Fruit fly (Drosophila melanogaster) whole organism, embryonic: ENCODE measurements around the gene Glut1.
A peak's percentile ranks its signal among the peaks of the same experiment; 100 is the strongest.

ENCODE experiments used
- Atf-2 ChIP-seq: fragments of 200-800 bp; sonication (Bioruptor generic); optimal IDR thresholded peaks from 2 replicates; lab custom pipeline; 2016; ENCODE audit warnings: missing biosample characterization, missing genetic modification characterization
- Awh ChIP-seq: fragments of 200-800 bp; sonication (Bioruptor generic); IDR thresholded peaks from 2 replicates; pipeline ENCODE4, ENCODE4 v1.3.6; 2022; ENCODE audit warnings: missing biosample characterization, missing genetic modification characterization
- CG11247 ChIP-seq: fragments of 200-800 bp; sonication (Bioruptor generic); IDR thresholded peaks from 2 replicates; pipeline ENCODE4 v1.3.6; 2022; ENCODE audit warnings: missing biosample characterization, missing genetic modification characterization
- CG12391 ChIP-seq: fragments of 200-800 bp; sonication (Bioruptor generic); optimal IDR thresholded peaks from 3 replicates; lab custom pipeline; 2018; ENCODE audit warnings: missing biosample characterization, mild to moderate bottlenecking, missing genetic modification characterization, moderate library complexity
- CG12942 ChIP-seq: fragments of 200-800 bp; sonication (Bioruptor generic); optimal IDR thresholded peaks from 3 replicates; lab custom pipeline; 2016; ENCODE audit warnings: missing biosample characterization, missing genetic modification characterization
- CG14710 ChIP-seq: fragments of 200-800 bp; sonication (Bioruptor generic); optimal IDR thresholded peaks from 3 replicates; lab custom pipeline; 2019; ENCODE audit warnings: missing biosample characterization, mild to moderate bottlenecking, missing genetic modification characterization, moderate library complexity
- CG15269 ChIP-seq: fragments of 200-800 bp; sonication (Bioruptor generic); optimal IDR thresholded peaks from 2 replicates; lab custom pipeline; 2018; ENCODE audit warnings: missing biosample characterization, mild to moderate bottlenecking, missing genetic modification characterization, moderate library complexity
- CG16813 ChIP-seq: fragments of 200-800 bp; sonication (Bioruptor generic); IDR thresholded peaks from 3 replicates; pipeline ENCODE4 v1.3.6; 2022; ENCODE audit warnings: missing biosample characterization, missing genetic modification characterization; ENCODE audit not compliant: partially characterized antibody
- CG17361 ChIP-seq: fragments of 200-800 bp; sonication (Bioruptor generic); IDR thresholded peaks from 3 replicates; pipeline ENCODE4 v1.3.6; 2022; ENCODE audit warnings: missing biosample characterization, missing genetic modification characterization
- CG2120 ChIP-seq: fragments of 200-800 bp; sonication (Bioruptor generic); optimal IDR thresholded peaks from 3 replicates; lab custom pipeline; 2016; ENCODE audit warnings: missing biosample characterization, missing genetic modification characterization
- CG2712 ChIP-seq: fragments of 200-800 bp; optimal IDR thresholded peaks from 3 replicates; lab custom pipeline; 2019; ENCODE audit warnings: missing biosample characterization, mild to moderate bottlenecking, missing genetic modification characterization, moderate library complexity
- CG30431 ChIP-seq: fragments of 200-800 bp; sonication (Bioruptor generic); optimal IDR thresholded peaks from 2 replicates; lab custom pipeline; 2017; ENCODE audit warnings: missing biosample characterization, missing genetic modification characterization
- CG31441 ChIP-seq: fragments of 200-800 bp; sonication (Bioruptor generic); IDR thresholded peaks from 2 replicates; pipeline ENCODE4 v1.3.6; 2022; ENCODE audit warnings: missing biosample characterization, missing genetic modification characterization
- CG4404 ChIP-seq: fragments of 200-800 bp; sonication (Bioruptor generic); IDR thresholded peaks from 2 replicates; pipeline ENCODE4 v1.3.6; 2022; ENCODE audit warnings: missing biosample characterization, missing genetic modification characterization
- CG4707 ChIP-seq: fragments of 200-800 bp; sonication (Bioruptor generic); optimal IDR thresholded peaks from 2 replicates; lab custom pipeline; 2018; ENCODE audit warnings: missing biosample characterization, mild to moderate bottlenecking, missing genetic modification characterization, moderate library complexity
- CG7963 ChIP-seq: fragments of 200-800 bp; sonication (Bioruptor generic); IDR thresholded peaks from 3 replicates; pipeline ENCODE4 v1.3.6; 2022; ENCODE audit warnings: missing biosample characterization, missing genetic modification characterization; ENCODE audit not compliant: partially characterized antibody
- CG9609 ChIP-seq: fragments of 200-800 bp; sonication (Bioruptor generic); optimal IDR thresholded peaks from 3 replicates; lab custom pipeline; 2016; ENCODE audit warnings: missing biosample characterization, missing genetic modification characterization
- CoRest ChIP-seq: fragments of 200-800 bp; sonication (Bioruptor generic); optimal IDR thresholded peaks from 3 replicates; lab custom pipeline; 2018; ENCODE audit warnings: missing biosample characterization, mild to moderate bottlenecking, missing genetic modification characterization, moderate library complexity
- Ets65A ChIP-seq: fragments of 200-800 bp; sonication (Bioruptor generic); peaks from one replicate; lab custom pipeline; 2016; ENCODE audit warnings: missing biosample characterization, missing genetic modification characterization
- Hsf ChIP-seq: fragments of 200-800 bp; sonication (Bioruptor generic); optimal IDR thresholded peaks from 3 replicates; lab custom pipeline; 2016; ENCODE audit warnings: missing biosample characterization, missing genetic modification characterization
- Mes4 ChIP-seq: fragments of 200-800 bp; sonication (Bioruptor generic); optimal IDR thresholded peaks from 2 replicates; lab custom pipeline; 2016; ENCODE audit warnings: missing biosample characterization, missing genetic modification characterization
- NK7.1 ChIP-seq: fragments of 200-800 bp; sonication (Bioruptor generic); optimal IDR thresholded peaks from 3 replicates; lab custom pipeline; 2016; ENCODE audit warnings: missing biosample characterization, missing genetic modification characterization
- NfI ChIP-seq: fragments of 200-800 bp; sonication (Bioruptor generic); optimal IDR thresholded peaks from 3 replicates; lab custom pipeline; 2018; ENCODE audit warnings: missing biosample characterization, mild to moderate bottlenecking, missing genetic modification characterization, moderate library complexity
- Oli ChIP-seq: fragments of 200-800 bp; sonication (Bioruptor generic); optimal IDR thresholded peaks from 2 replicates; lab custom pipeline; 2018; ENCODE audit warnings: missing biosample characterization, mild to moderate bottlenecking, missing genetic modification characterization, moderate library complexity
- Pdp1 ChIP-seq, 2 experiments: fragments of 200-800 bp; sonication (Bioruptor generic); optimal IDR thresholded peaks; 3 replicates each; lab custom pipeline; 2016; ENCODE audit warnings: missing biosample characterization in 2 of 2, missing genetic modification characterization in 2 of 2, mild to moderate bottlenecking in 1 of 2, moderate library complexity in 1 of 2
- Ssrp ChIP-seq: fragments of 200-800 bp; sonication (Bioruptor generic); optimal IDR thresholded peaks from 2 replicates; lab custom pipeline; 2018; ENCODE audit warnings: missing biosample characterization, mild to moderate bottlenecking, missing genetic modification characterization, moderate library complexity
- Usf ChIP-seq: fragments of 200-800 bp; sonication (Bioruptor generic); optimal IDR thresholded peaks from 2 replicates; lab custom pipeline; 2017; ENCODE audit warnings: missing genotype, missing biosample characterization, missing genetic modification characterization
- Xbp1 ChIP-seq: fragments of 200-800 bp; sonication (Bioruptor generic); optimal IDR thresholded peaks from 3 replicates; lab custom pipeline; 2016; ENCODE audit warnings: missing biosample characterization, mild to moderate bottlenecking, missing genetic modification characterization
- al ChIP-seq: fragments of 200-800 bp; sonication (Bioruptor generic); IDR thresholded peaks from 2 replicates; pipeline ENCODE4 v1.3.6; 2022; ENCODE audit warnings: missing biosample characterization, missing genetic modification characterization
- bcd ChIP-seq: fragments of 200-800 bp; sonication (Bioruptor generic); optimal IDR thresholded peaks from 2 replicates; lab custom pipeline; 2017; ENCODE audit warnings: missing biosample characterization, mild to moderate bottlenecking, missing genetic modification characterization
- bsh ChIP-seq, 2 experiments: fragments of 200-800 bp; sonication (Bioruptor generic); optimal IDR thresholded peaks; 2 replicates each; lab custom pipeline; 2017 to 2018; ENCODE audit warnings: mild to moderate bottlenecking in 2 of 2, missing biosample characterization in 2 of 2, missing genetic modification characterization in 2 of 2, moderate library complexity in 1 of 2
- dmrt11E ChIP-seq: fragments of 200-800 bp; sonication (Bioruptor generic); optimal IDR thresholded peaks from 3 replicates; lab custom pipeline; 2018; ENCODE audit warnings: missing biosample characterization, mild to moderate bottlenecking, missing genetic modification characterization, moderate library complexity
- fd96Cb ChIP-seq: fragments of 200-800 bp; sonication (Bioruptor generic); optimal IDR thresholded peaks from 2 replicates; lab custom pipeline; 2018; ENCODE audit warnings: missing biosample characterization, mild to moderate bottlenecking, missing genetic modification characterization, moderate library complexity
- gem ChIP-seq: fragments of 200-800 bp; sonication (Bioruptor generic); optimal IDR thresholded peaks from 2 replicates; lab custom pipeline; 2019; ENCODE audit warnings: missing biosample characterization, mild to moderate bottlenecking, missing genetic modification characterization, moderate library complexity
- grau ChIP-seq: fragments of 200-800 bp; optimal IDR thresholded peaks from 3 replicates; lab custom pipeline; 2019; ENCODE audit warnings: missing biosample characterization, mild to moderate bottlenecking, missing genetic modification characterization, moderate library complexity
- gsb ChIP-seq: fragments of 200-800 bp; sonication (Bioruptor generic); IDR thresholded peaks from 2 replicates; pipeline ENCODE4 v1.3.6; 2022; ENCODE audit warnings: missing biosample characterization, missing genetic modification characterization
- ind ChIP-seq: fragments of 200-800 bp; sonication (Bioruptor generic); optimal IDR thresholded peaks from 3 replicates; lab custom pipeline; 2016; ENCODE audit warnings: missing biosample characterization, missing genetic modification characterization
- klu ChIP-seq: fragments of 200-800 bp; sonication (Bioruptor generic); IDR thresholded peaks from 2 replicates; pipeline ENCODE4 v1.3.6; 2022; ENCODE audit warnings: missing biosample characterization, missing genetic modification characterization
- pita ChIP-seq: fragments of 200-800 bp; sonication (Bioruptor generic); optimal IDR thresholded peaks from 2 replicates; lab custom pipeline; 2017; ENCODE audit warnings: missing biosample characterization, mild to moderate bottlenecking, missing genetic modification characterization
- pnt ChIP-seq: fragments of 200-800 bp; sonication (Bioruptor generic); optimal IDR thresholded peaks from 3 replicates; lab custom pipeline; 2016; ENCODE audit warnings: missing biosample characterization, missing genetic modification characterization
- repo ChIP-seq: fragments of 200-800 bp; sonication (Bioruptor generic); optimal IDR thresholded peaks from 2 replicates; lab custom pipeline; 2016; ENCODE audit warnings: missing biosample characterization, missing genetic modification characterization
- sd ChIP-seq: fragments of 200-800 bp; sonication (Bioruptor generic); optimal IDR thresholded peaks from 3 replicates; lab custom pipeline; 2018; ENCODE audit warnings: missing biosample characterization, mild to moderate bottlenecking, missing genetic modification characterization, moderate library complexity
- slbo ChIP-seq: fragments of 200-800 bp; sonication (Bioruptor generic); IDR thresholded peaks from 2 replicates; pipeline ENCODE4 v1.3.6; 2022; ENCODE audit warnings: missing biosample characterization, missing genetic modification characterization
- slou ChIP-seq: fragments of 200-800 bp; sonication (Bioruptor generic); optimal IDR thresholded peaks from 3 replicates; lab custom pipeline; 2016; ENCODE audit warnings: missing biosample characterization, missing genetic modification characterization
- tin ChIP-seq: fragments of 200-800 bp; sonication (Bioruptor generic); optimal IDR thresholded peaks from 3 replicates; lab custom pipeline; 2016; ENCODE audit warnings: missing biosample characterization, missing genetic modification characterization
- tio ChIP-seq: fragments of 200-800 bp; sonication (Bioruptor generic); optimal IDR thresholded peaks from 2 replicates; lab custom pipeline; 2017; ENCODE audit warnings: missing biosample characterization, missing genetic modification characterization, inconsistent platforms
- vnd ChIP-seq: fragments of 200-800 bp; sonication (Bioruptor generic); IDR thresholded peaks from 3 replicates; pipeline ENCODE4 v1.3.6; 2022; ENCODE audit warnings: missing biosample characterization, missing genetic modification characterization; ENCODE audit not compliant: partially characterized antibody
- z ChIP-seq: fragments of 200-800 bp; sonication (Bioruptor generic); IDR thresholded peaks from 3 replicates; pipeline ENCODE4 v1.3.6; 2022; ENCODE audit warnings: missing biosample characterization, missing genetic modification characterization
- zen2 ChIP-seq: fragments of 200-800 bp; sonication (Bioruptor generic); IDR thresholded peaks from 3 replicates; pipeline ENCODE4 v1.3.6; 2022; ENCODE audit warnings: missing biosample characterization, missing genetic modification characterization; ENCODE audit not compliant: partially characterized antibody

Gene Glut1

DNA sequence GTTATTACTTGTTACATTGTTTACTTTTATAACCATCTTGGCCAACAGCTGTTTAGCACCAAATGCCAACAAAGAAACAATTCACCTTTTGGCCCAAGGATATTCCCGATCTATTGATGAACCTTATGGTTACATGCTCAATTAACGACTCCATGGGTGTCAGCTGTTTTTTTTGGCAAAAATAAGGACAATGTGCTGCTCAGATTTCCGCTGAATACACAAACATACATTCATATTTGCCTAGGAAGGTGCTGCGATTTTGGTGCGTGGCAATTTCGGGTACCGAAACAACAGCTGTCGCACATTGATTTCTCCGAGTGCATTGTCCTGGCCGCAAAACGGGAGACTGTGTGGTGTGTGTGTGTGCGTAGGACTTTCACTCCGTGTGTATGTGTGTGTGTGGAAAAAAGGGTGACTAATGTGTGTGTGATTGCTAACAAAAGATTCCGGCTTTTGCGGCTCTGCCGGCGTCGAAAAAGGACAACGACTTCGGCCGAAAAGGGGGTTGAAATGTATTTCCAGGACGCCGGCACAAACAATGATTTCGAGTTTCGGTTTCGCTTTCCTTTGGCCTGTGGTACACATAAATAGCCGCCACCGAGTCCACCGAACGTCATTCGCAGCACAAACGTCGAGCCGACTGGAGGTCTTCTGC lies 5.2 kb upstream of the Glut1 start, which contains the start of gene nerfin-1 (continued):
- TF ChIP-seq CG7963 (GFP tag; lab: Robert Waterston, UW) = no peak
- TF ChIP-seq zen2 = no peak
- TF ChIP-seq pnt (GFP tag; lab: Kevin White, UChicago) = peak; percentile 18
- TF ChIP-seq NfI (GFP tag; lab: Kevin White, UChicago) = no peak
- TF ChIP-seq sd (tag; lab: Kevin White, UChicago) = no peak
- TF ChIP-seq CG9609 (GFP tag; lab: Kevin White, UChicago) = peak; percentile 19
- TF ChIP-seq tio (GFP tag; lab: Kevin White, UChicago) = peak; percentile 40
- no peak for TF ChIP-seq CG15269 (tag; lab: Kevin White, UChicago)
- TF ChIP-seq CG12391 = peak; percentile 15
- peak; percentile 13 for TF ChIP-seq CG30431
- TF ChIP-seq CG4707 (GFP tag; lab: Kevin White, UChicago) = no peak
- peak; percentile 7 for TF ChIP-seq CG2120 (GFP tag; lab: Kevin White, UChicago)
- TF ChIP-seq slbo (GFP tag; lab: Robert Waterston, UW) = 0 out of 2 replicates have a peak, but pooled peaks have one; percentile 6
- peak; percentile 16 for TF ChIP-seq Xbp1 (GFP tag; lab: Kevin White, UChicago)
- no peak for TF ChIP-seq z
- TF ChIP-seq Usf (GFP tag; lab: Kevin White, UChicago) = peak; percentile 16
- peak; percentile 28; the same call in 1 of the 2 replicates for TF ChIP-seq CG31441
- TF ChIP-seq al (GFP tag; lab: Robert Waterston, UW) = no peak
- TF ChIP-seq pita (GFP tag; lab: Kevin White, UChicago) = no peak
- no peak for TF ChIP-seq NK7.1 (GFP tag; lab: Kevin White, UChicago)
- TF ChIP-seq CG11247 (GFP tag; lab: Robert Waterston, UW) = no peak
- TF ChIP-seq vnd (GFP tag; lab: Robert Waterston, UW) = no peak
- TF ChIP-seq CG17361 (GFP tag; lab: Robert Waterston, UW) = peak; percentile 73; the same call in 2 of the 3 replicates
- peak; percentile 19 for TF ChIP-seq CG2712
- peak; percentile 49 for TF ChIP-seq Oli (tag; lab: Kevin White, UChicago)
- TF ChIP-seq grau = peak; percentile 5
- TF ChIP-seq CoRest = peak; percentile 48
- peak; percentile 33 for TF ChIP-seq dmrt11E (tag; lab: Kevin White, UChicago)
- TF ChIP-seq CG14710 (tag; lab: Kevin White, UChicago) = peak; percentile 33
- TF ChIP-seq repo (GFP tag; lab: Kevin White, UChicago) = no peak
- TF ChIP-seq Atf-2 (GFP tag; lab: Kevin White, UChicago) = peak; percentile 42
- no peak for TF ChIP-seq CG4404
- TF ChIP-seq CG16813 (GFP tag; lab: Robert Waterston, UW) = 0 out of 3 replicates have a peak, but pooled peaks have one; percentile 22
- peak; percentile 41 for TF ChIP-seq gem (tag; lab: Kevin White, UChicago)
- TF ChIP-seq bsh (GFP tag; optimal IDR thresholded peaks at IDR 0.05; lab: Kevin White, UChicago) = peak in 1 of 2 experiments; percentile 17
- peak; percentile 3 for TF ChIP-seq Mes4
- TF ChIP-seq fd96Cb (tag; lab: Kevin White, UChicago) = peak; percentile 25
- no peak for TF ChIP-seq Ets65A (GFP tag; lab: Kevin White, UChicago)
- TF ChIP-seq CG12942 (GFP tag; lab: Kevin White, UChicago) = no peak
- TF ChIP-seq ind (GFP tag; lab: Kevin White, UChicago) = peak; percentile 20
- peak; percentile 10 for TF ChIP-seq tin (GFP tag; lab: Kevin White, UChicago)
- TF ChIP-seq slou (GFP tag; lab: Kevin White, UChicago) = no peak
- TF ChIP-seq gsb (GFP tag; lab: Robert Waterston, UW) = no peak
- TF ChIP-seq Pdp1 (GFP tag; optimal IDR thresholded peaks at IDR 0.05; lab: Kevin White, UChicago) = peak in 1 of 2 experiments; percentile 15
- no peak for TF ChIP-seq klu (GFP tag; lab: Robert Waterston, UW)
- peak; percentile 16 for TF ChIP-seq bcd (GFP tag; lab: Kevin White, UChicago)
- no peak for TF ChIP-seq Awh (GFP tag; lab: Robert Waterston, UW)
- TF ChIP-seq Ssrp (tag; lab: Kevin White, UChicago) = peak; percentile 44
- TF ChIP-seq Hsf (GFP tag; lab: Kevin White, UChicago) = peak; percentile 24
